Fruit fly (Drosophila melanogaster): Measurements from ENCODE around the gene nyo.

Gene nyo

DNA sequence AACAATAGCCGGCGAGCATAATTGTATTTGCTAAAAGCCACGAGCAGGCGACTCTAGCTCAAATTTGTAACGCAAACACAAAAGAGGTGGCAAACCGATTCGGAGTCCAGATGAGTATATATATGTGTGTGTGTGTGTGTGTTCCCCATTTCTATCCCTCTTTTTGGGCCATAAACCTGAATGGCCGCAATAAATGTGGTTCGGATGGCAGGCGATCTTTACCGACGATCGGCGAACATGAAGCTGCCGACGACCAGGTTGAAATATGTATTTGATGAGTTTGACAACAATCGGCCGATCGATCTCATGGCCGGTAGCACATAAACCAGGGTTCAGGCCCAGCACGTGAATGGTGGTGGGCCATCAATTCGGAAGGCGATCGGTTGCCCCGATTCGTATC lies 15.0 kb upstream of the nyo start:
- no peak for TF ChIP-seq CG15710 (tag; optimal IDR thresholded peaks at IDR 0.05)

DNA sequence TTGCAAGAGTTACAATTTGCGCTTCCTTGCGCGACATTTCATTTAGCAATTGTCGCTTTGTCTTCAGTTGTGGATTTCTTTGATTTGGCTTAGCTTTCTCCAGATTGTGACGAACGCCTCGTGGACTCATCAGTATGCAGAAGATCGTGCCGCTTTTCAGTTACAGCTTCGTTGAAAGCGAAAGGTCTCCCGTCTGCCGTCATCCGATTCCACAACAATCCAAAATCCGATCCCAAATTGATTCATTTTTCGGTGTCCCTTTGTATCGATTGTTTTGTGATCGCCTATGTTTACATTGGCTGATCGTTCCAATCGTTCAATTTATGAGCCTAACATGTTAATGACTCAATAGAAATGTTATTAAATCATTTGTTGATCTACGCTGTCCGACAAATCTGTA lies 917 bp upstream of the nyo start:
- TF ChIP-seq Pif1A (GFP tag; optimal IDR thresholded peaks at IDR 0.05) (no peak), CG34367 (tag; optimal IDR thresholded peaks at IDR 0.05) (no peak), CG17806 (tag; optimal IDR thresholded peaks at IDR 0.05) (no peak), CG4496 (GFP tag; IDR thresholded peaks at IDR 0.05) (no peak), EcR (GFP tag; optimal IDR thresholded peaks at IDR 0.05) (no peak), gl (tag; optimal IDR thresholded peaks at IDR 0.05) (no peak), Pif1B (GFP tag; optimal IDR thresholded peaks at IDR 0.05) (no peak), fd96Ca (GFP tag; IDR thresholded peaks at IDR 0.05) (no peak), CG14655 (GFP tag; optimal IDR thresholded peaks at IDR 0.05) (no peak), Snoo (tag; optimal IDR thresholded peaks at IDR 0.05) (no peak), CG32121 (GFP tag; IDR thresholded peaks at IDR 0.05) (no peak), CG12605 (GFP tag; IDR thresholded peaks at IDR 0.05) (no peak)

DNA sequence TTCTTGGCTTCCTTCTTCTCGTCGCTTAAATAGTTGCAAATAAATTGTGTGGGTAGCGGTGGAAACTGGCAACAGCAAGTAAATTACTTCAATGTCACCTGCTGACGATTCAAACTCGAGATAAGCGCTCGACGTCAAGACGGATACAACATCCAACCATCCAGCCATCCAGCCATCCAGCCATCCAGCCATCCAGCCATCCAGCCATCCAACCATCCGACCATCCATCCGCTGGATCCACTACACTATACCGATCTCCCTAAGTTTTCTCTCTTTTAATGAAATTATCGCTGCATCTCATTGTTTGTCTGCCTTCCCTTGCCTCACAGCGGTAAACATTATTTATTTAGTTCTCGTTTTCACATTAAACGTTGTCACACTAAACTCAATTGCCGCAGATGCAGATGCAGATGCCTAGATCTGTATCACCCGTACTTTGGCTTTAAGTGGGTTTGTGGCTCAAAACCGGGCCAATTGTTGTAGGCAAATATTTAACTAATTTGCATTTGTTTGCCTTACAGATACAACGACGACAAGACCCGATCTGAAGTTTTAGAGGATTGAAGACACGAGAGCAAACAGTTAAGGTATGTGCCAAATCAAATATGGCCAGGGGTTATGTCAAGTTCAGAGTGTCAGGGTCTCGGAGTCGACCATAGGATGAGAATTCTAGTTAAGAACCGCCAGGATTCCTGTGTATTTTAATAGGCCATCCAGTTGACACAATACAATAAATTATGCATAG lies 6.1 kb downstream of the nyo start:
- TF ChIP-seq Snoo (tag; optimal IDR thresholded peaks at IDR 0.05) = no peak
- TF ChIP-seq Ets98B (GFP tag; IDR thresholded peaks at IDR 0.05) = no peak
- no peak for TF ChIP-seq CG9948 (tag; optimal IDR thresholded peaks at IDR 0.05)
- TF ChIP-seq CG17806 (tag; optimal IDR thresholded peaks at IDR 0.05) = no peak
- TF ChIP-seq CG34367 (tag; optimal IDR thresholded peaks at IDR 0.05) = no peak
- no peak for TF ChIP-seq CG32121 (GFP tag; IDR thresholded peaks at IDR 0.05)
- no peak for TF ChIP-seq CG4496 (GFP tag; IDR thresholded peaks at IDR 0.05)
- no peak for TF ChIP-seq Pif1A (GFP tag; optimal IDR thresholded peaks at IDR 0.05)
- TF ChIP-seq D1 (tag; optimal IDR thresholded peaks at IDR 0.05) = no peak
- no peak for TF ChIP-seq CG13204 (GFP tag; optimal IDR thresholded peaks at IDR 0.05)
- no peak for TF ChIP-seq CG8159 (tag; optimal IDR thresholded peaks at IDR 0.05)
- no peak for TF ChIP-seq CG12605 (GFP tag; IDR thresholded peaks at IDR 0.05)
- no peak for TF ChIP-seq EcR (GFP tag; optimal IDR thresholded peaks at IDR 0.05)
- TF ChIP-seq rn (GFP tag; IDR thresholded peaks at IDR 0.05) = no peak

DNA sequence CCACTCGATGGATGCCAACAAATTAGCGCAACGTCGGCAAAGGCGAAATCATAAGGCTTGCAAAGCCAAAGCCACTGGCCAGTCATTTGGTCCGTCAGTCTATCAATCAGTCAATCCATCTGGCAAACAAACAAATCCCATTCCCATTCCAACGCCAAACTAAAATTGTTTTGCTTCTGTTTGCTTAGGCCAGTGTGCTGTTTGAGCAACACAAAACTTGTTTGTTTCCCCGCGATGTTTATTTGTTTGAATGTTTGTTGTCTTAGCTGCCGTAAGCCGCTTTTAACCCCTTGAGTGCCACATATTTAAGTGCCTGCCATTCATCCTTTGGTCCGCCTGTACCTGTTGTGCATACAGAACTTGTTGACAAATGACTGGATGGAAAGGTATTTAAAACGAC lies 8.1 kb downstream of the nyo start:
- no peak for TF ChIP-seq fd96Ca (GFP tag; IDR thresholded peaks at IDR 0.05)
- TF ChIP-seq rn (GFP tag; IDR thresholded peaks at IDR 0.05) = no peak
- no peak for TF ChIP-seq Pif1A (GFP tag; optimal IDR thresholded peaks at IDR 0.05)
- no peak for TF ChIP-seq CG12605 (GFP tag; IDR thresholded peaks at IDR 0.05)
- TF ChIP-seq CG9948 (tag; optimal IDR thresholded peaks at IDR 0.05) = no peak
- no peak for TF ChIP-seq Pif1B (GFP tag; optimal IDR thresholded peaks at IDR 0.05)
- TF ChIP-seq CG4496 (GFP tag; IDR thresholded peaks at IDR 0.05) = no peak
- no peak for TF ChIP-seq gl (tag; optimal IDR thresholded peaks at IDR 0.05)
- TF ChIP-seq CG15710 (tag; optimal IDR thresholded peaks at IDR 0.05) = no peak
- TF ChIP-seq CG32121 (GFP tag; IDR thresholded peaks at IDR 0.05) = no peak
- no peak for TF ChIP-seq CG14655 (GFP tag; optimal IDR thresholded peaks at IDR 0.05)

DNA sequence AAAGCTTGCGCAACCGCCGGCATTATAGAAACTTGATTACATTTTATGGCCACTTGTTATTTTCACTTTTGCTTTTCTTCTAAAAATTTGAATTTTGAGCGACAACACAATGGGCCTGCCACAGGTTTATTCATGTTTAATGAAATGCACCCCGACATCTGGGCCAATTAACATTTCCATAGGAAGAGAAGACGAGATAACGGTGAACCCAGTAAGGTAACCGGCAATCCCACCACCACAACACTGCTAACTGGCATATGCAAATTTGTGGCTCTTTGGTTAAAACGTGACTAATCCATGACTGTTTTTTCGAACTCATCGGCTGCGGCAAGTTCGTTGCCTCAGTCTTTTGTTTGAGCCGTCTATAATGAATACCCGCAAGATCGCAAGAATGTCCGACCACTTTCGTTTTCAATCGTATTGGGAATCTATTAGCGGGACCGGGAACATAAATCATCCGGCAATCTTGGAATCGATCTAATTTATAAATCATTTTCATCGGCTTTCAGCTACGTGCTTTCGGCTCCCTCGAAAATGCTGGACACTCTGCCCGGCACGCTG lies 16.0 kb downstream of the nyo start:
- no peak for TF ChIP-seq gl (tag; optimal IDR thresholded peaks at IDR 0.05)
- TF ChIP-seq CG12605 (GFP tag; IDR thresholded peaks at IDR 0.05) = no peak
- TF ChIP-seq CG4496 (GFP tag; IDR thresholded peaks at IDR 0.05) = no peak
- no peak for TF ChIP-seq CG8159 (tag; optimal IDR thresholded peaks at IDR 0.05)
- TF ChIP-seq D1 (tag; optimal IDR thresholded peaks at IDR 0.05) = no peak
- no peak for TF ChIP-seq CG34367 (tag; optimal IDR thresholded peaks at IDR 0.05)
- TF ChIP-seq rn (GFP tag; IDR thresholded peaks at IDR 0.05) = no peak
- no peak for TF ChIP-seq CG9948 (tag; optimal IDR thresholded peaks at IDR 0.05)
- no peak for TF ChIP-seq CG14655 (GFP tag; optimal IDR thresholded peaks at IDR 0.05)
- TF ChIP-seq CG8301 (tag; optimal IDR thresholded peaks at IDR 0.05) = no peak
- TF ChIP-seq CG10348 (GFP tag; IDR thresholded peaks at IDR 0.05) = no peak
- TF ChIP-seq fd96Ca (GFP tag; IDR thresholded peaks at IDR 0.05) = no peak

DNA sequence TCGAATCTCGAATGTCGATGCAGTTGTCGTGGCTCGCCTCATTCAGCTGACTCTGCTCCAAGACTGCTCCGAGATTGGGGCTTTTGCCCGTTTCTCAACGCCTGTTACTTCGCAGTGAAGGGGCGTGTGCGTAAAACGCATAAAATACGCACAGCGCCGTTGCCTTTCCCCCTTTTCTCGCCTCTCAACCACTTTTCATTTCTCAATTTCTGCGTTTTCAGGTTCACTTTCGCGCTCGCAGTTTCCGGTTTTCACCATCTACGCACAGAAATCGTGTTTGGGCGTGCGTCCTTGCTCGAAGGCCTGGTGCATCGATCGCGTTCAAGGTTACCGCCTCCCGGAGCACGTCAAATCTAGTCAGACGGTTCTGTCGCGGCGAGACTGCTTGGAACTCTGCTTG lies 16.9 kb downstream of the nyo start:
- TF ChIP-seq EcR (GFP tag; optimal IDR thresholded peaks at IDR 0.05) = peak; percentile 98
- no peak for TF ChIP-seq CG4496 (GFP tag; IDR thresholded peaks at IDR 0.05)

DNA sequence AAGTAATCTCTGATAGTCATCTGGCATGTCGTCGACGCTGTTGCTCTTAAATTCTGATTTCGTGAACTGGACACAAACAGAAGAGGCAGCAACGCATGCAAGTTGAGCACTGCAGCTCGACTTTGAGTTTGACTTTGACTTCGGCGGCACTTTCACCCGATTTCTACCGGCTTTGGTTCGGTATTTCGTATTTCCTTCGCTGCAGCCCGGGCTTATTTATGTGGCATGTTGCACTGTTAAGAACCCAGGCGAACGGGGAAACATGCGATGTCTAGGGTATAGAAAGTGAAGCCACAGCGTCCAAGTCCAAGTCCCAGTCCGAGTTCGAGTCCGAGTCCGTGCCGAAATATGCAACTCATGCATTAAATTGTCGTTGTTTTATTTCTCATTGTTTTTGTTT lies 21.3 kb downstream of the nyo start:
- TF ChIP-seq Pif1B (GFP tag; optimal IDR thresholded peaks at IDR 0.05) = no peak
- TF ChIP-seq CG17806 (tag; optimal IDR thresholded peaks at IDR 0.05) = no peak
- TF ChIP-seq CG9948 (tag; optimal IDR thresholded peaks at IDR 0.05) = no peak
- TF ChIP-seq D1 (tag; optimal IDR thresholded peaks at IDR 0.05) = no peak
- no peak for TF ChIP-seq CG8159 (tag; optimal IDR thresholded peaks at IDR 0.05)
- no peak for TF ChIP-seq CG4496 (GFP tag; IDR thresholded peaks at IDR 0.05)
- no peak for TF ChIP-seq EcR (GFP tag; optimal IDR thresholded peaks at IDR 0.05)
- no peak for TF ChIP-seq rn (GFP tag; IDR thresholded peaks at IDR 0.05)
- TF ChIP-seq gl (tag; optimal IDR thresholded peaks at IDR 0.05) = no peak
- no peak for TF ChIP-seq fd96Ca (GFP tag; IDR thresholded peaks at IDR 0.05)
- TF ChIP-seq Pif1A (GFP tag; optimal IDR thresholded peaks at IDR 0.05) = no peak
- TF ChIP-seq CG14655 (GFP tag; optimal IDR thresholded peaks at IDR 0.05) = no peak
- TF ChIP-seq CG8301 (tag; optimal IDR thresholded peaks at IDR 0.05) = no peak
- TF ChIP-seq CG34367 (tag; optimal IDR thresholded peaks at IDR 0.05) = no peak
- no peak for TF ChIP-seq CG13204 (GFP tag; optimal IDR thresholded peaks at IDR 0.05)
- no peak for TF ChIP-seq CG10348 (GFP tag; IDR thresholded peaks at IDR 0.05)
- TF ChIP-seq Ets98B (GFP tag; IDR thresholded peaks at IDR 0.05) = no peak
- no peak for TF ChIP-seq Snoo (tag; optimal IDR thresholded peaks at IDR 0.05)
- TF ChIP-seq CG12605 (GFP tag; IDR thresholded peaks at IDR 0.05) = no peak

All from whole organism, pupa.